Fruit fly (Drosophila melanogaster): ENCODE measurements around the gene Gpdh1.

DNA sequence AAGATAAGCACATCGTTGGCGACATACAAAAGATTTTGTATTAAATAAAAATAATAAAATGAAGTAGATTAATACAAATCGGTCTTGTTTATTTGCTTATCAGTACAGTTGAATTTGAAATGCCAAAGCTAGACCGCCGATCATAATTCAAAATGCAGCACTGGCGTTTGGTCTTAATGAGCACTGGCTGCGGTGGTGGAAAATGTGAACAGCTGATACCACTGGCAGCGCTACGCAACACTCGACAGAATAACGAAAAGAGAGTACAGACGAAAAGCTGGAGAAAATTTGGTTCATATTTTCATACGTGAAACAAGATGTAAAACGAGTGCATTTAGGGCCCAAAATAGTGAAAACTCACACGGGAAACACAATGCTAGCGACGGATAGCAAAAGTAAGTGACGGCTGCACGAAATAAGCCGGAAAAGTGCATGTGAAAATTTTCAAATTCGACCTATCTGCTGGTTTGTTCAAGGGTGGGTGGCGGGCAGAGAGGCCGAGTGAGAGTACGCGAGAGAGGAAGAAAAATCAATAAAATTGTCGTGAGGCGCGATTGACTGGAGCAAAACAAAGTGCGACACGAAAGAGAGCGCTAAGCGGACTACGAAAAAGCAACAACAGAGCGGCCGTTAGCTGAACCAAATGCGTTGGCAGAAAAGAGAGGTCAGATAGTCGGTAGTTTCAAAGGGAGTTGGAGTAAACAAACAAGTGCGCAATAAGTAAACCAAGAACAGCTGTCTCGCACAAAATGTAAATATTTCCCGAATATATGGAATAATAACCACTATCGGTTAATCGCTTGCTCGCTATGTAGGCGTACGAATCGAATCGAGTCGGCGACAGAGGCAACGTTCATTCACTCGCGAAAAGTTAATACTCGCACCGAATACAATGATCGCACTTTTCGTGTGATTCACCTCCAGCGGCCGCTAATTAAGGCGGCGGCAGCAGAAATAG is 36.3 kb upstream of the Gpdh1 start, which contains the start of gene bchs:
- TF ChIP-seq CTCF (optimal IDR thresholded peaks at IDR 0.05): no peak
- no peak for TF ChIP-seq CG8478 (optimal IDR thresholded peaks at IDR 0.05)
